Worm (Caenorhabditis elegans): ENCODE measurements around the gene Y38F1A.1.

The Y38F1A.1 gene

ce11 chrII:12923225-12923624 lies 31.3 kb downstream of the Y38F1A.1 start (continued):
- TF ChIP-seq unc-130 (GFP tag; optimal IDR thresholded peaks at IDR 0.05) (peak; percentile 32), ccch-3 (GFP tag; optimal IDR thresholded peaks at IDR 0.05) (no peak), ama-1 (optimal IDR thresholded peaks at IDR 0.05) (no peak), ama-1 (GFP tag; optimal IDR thresholded peaks at IDR 0.05) (peak in 1 of 2 experiments; percentile 91), mes-4 (tag; optimal IDR thresholded peaks at IDR 0.05) (no peak), Y56A3A.18 (GFP tag; IDR thresholded peaks at IDR 0.05) (no peak), D2030.7 (GFP tag; IDR thresholded peaks at IDR 0.05) (no peak), mxl-1 (tag; optimal IDR thresholded peaks at IDR 0.05) (no peak), snpc-1.3 (tag; optimal IDR thresholded peaks at IDR 0.05; ENCODE audit: insufficient read depth) (no peak), ceh-79 (tag; optimal IDR thresholded peaks at IDR 0.05) (no peak), efl-1 (GFP tag; optimal IDR thresholded peaks at IDR 0.05) (no peak), hsf-1 (GFP tag; IDR thresholded peaks at IDR 0.05) (peak; percentile 69), K11D2.4 (GFP tag; IDR thresholded peaks at IDR 0.05) (no peak), tbx-9 (tag; optimal IDR thresholded peaks at IDR 0.05; ENCODE audit: borderline replicate concordance) (no peak), lsl-1 (GFP tag; optimal IDR thresholded peaks at IDR 0.05) (peak; percentile 6), aptf-2 (GFP tag; conservative IDR thresholded peaks at IDR 0.05) (no peak), zim-3 (tag; optimal IDR thresholded peaks at IDR 0.05) (no peak), snpc-4 (GFP tag; optimal IDR thresholded peaks at IDR 0.05) (peak; percentile 6), snpc-4 (tag; optimal IDR thresholded peaks at IDR 0.05) (peak in 1 of 4 experiments; percentile 3), lag-1 (GFP tag; IDR thresholded peaks at IDR 0.05) (no peak), Y53F4B.3 (GFP tag; IDR thresholded peaks at IDR 0.05) (no peak), ceh-40 (GFP tag; IDR thresholded peaks at IDR 0.05) (no peak), hrde-1 (tag; optimal IDR thresholded peaks at IDR 0.05; ENCODE audit: borderline replicate concordance) (peak; percentile 91), snpc-3.4 (tag; optimal IDR thresholded peaks at IDR 0.05) (peak; percentile 24), F55B11.4 (tag; optimal IDR thresholded peaks at IDR 0.05; ENCODE audit: borderline replicate concordance, insufficient read depth) (no peak), repo-1 (tag; optimal IDR thresholded peaks at IDR 0.05) (peak; percentile 47), F39B2.1 (GFP tag; IDR thresholded peaks at IDR 0.05) (no peak), rec-8 (tag; optimal IDR thresholded peaks at IDR 0.05) (peak in 1 of 2 experiments; percentile 45), pbrm-1 (GFP tag; IDR thresholded peaks at IDR 0.05) (peak; percentile 36; the same call in 1 of the 2 replicates), die-1 (tag; optimal IDR thresholded peaks at IDR 0.05) (peak; percentile 6), F57A8.1 (GFP tag; optimal IDR thresholded peaks at IDR 0.05) (no peak), ztf-18 (tag; optimal IDR thresholded peaks at IDR 0.05) (no peak), madf-10 (tag; optimal IDR thresholded peaks at IDR 0.05) (no peak), atf-7 (tag; optimal IDR thresholded peaks at IDR 0.05) (no peak), madf-3 (GFP tag; IDR thresholded peaks at IDR 0.05) (no peak), aptf-3 (GFP tag; IDR thresholded peaks at IDR 0.05) (no peak), dpff-1 (tag; optimal IDR thresholded peaks at IDR 0.05) (no peak), ceh-27 (GFP tag; optimal IDR thresholded peaks at IDR 0.05) (no peak), dpl-1 (GFP tag; optimal IDR thresholded peaks at IDR 0.05) (no peak), B0261.1 (tag; optimal IDR thresholded peaks at IDR 0.05) (no peak), athp-1 (tag; optimal IDR thresholded peaks at IDR 0.05) (peak; percentile 53), chd-7 (tag; optimal IDR thresholded peaks at IDR 0.05) (peak; percentile 6), hmg-20 (GFP tag; IDR thresholded peaks at IDR 0.05) (no peak), him-1 (tag; optimal IDR thresholded peaks at IDR 0.05) (peak; percentile 46), F33H1.4 (GFP tag; IDR thresholded peaks at IDR 0.05) (0 out of 2 replicates have a peak, but pooled peaks have one; percentile 29), fkh-3 (tag; optimal IDR thresholded peaks at IDR 0.05) (no peak), nfya-1 (tag; optimal IDR thresholded peaks at IDR 0.05; ENCODE audit: borderline replicate concordance, insufficient read depth) (no peak), F23B12.7 (tag; optimal IDR thresholded peaks at IDR 0.05; ENCODE audit: insufficient read depth) (no peak), ZK185.1 (tag; optimal IDR thresholded peaks at IDR 0.05; ENCODE audit: poor library complexity, severe bottlenecking) (no peak)

Data from whole organism, young adult.